Worm (Caenorhabditis elegans) whole organism, mixed stage, embryonic: ENCODE results near the gene hpo-39.

Experiments used
- bed-3 ChIP-seq: fragments of 200-800 bp; sonication (Bioruptor generic); optimal IDR thresholded peaks from 3 replicates; lab custom pipeline; 2018; ENCODE audit warnings: mild to moderate bottlenecking, missing genetic modification characterization, moderate library complexity, missing compliant biosample characterization
- sem-2 ChIP-seq: fragments of 200-800 bp; sonication (Bioruptor generic); optimal IDR thresholded peaks from 2 replicates; lab custom pipeline; 2018; ENCODE audit warnings: mild to moderate bottlenecking, missing genetic modification characterization, missing compliant biosample characterization

The hpo-39 gene

DNA sequence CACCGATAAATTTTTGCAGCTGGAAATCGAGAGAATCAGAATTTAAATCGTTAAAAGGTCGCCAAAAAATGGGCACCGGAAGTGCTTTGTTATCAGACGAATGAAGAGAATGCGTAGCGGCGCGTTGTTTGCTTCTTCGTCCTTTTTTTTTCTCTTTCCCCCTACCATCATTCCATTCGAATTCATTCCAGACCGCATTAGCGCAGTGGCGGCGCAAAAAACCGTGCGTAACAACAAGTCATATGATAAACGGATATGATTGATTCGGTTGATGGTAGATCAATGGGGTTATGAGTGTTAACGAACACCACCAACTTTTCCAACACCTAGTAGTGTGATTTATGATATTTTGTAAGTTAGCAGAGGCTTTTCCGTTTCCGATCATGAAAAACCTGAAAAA is 50.4 kb downstream of the hpo-39 start:
- no peak for TF ChIP-seq bed-3 (GFP tag; lab: Kevin White, UChicago)
- TF ChIP-seq sem-2 (GFP tag; lab: Kevin White, UChicago) = no peak
